Worm (Caenorhabditis elegans) whole organism, mixed stage, embryonic: ENCODE measurements around the gene ZK673.2.

Experiments used
- M03D4.4 ChIP-seq: sonication (generic microtip); optimal IDR thresholded peaks from 2 replicates; lab custom pipeline; 2017; ENCODE audit warnings: mild to moderate bottlenecking, missing genetic modification characterization, missing compliant biosample characterization
- bed-3 ChIP-seq: fragments of 200-800 bp; sonication (Bioruptor generic); optimal IDR thresholded peaks from 3 replicates; lab custom pipeline; 2018; ENCODE audit warnings: mild to moderate bottlenecking, missing genetic modification characterization, moderate library complexity, missing compliant biosample characterization
- blmp-1 ChIP-seq: fragments of 150-350 bp; optimal IDR thresholded peaks from 2 replicates; lab custom pipeline; 2014; ENCODE audit warnings: missing biosample characterization, missing genetic modification characterization
- ceh-39 ChIP-seq: fragments of 150-350 bp; optimal IDR thresholded peaks from 2 replicates; lab custom pipeline; 2014; ENCODE audit warnings: missing biosample characterization, missing genetic modification characterization
- ceh-43 ChIP-seq: fragments of 200-800 bp; sonication (Bioruptor generic); optimal IDR thresholded peaks from 2 replicates; lab custom pipeline; 2018; ENCODE audit warnings: mild to moderate bottlenecking, missing genetic modification characterization, moderate library complexity, missing compliant biosample characterization
- ceh-83 ChIP-seq: fragments of 200-800 bp; sonication (Bioruptor generic); optimal IDR thresholded peaks from 2 replicates; lab custom pipeline; 2018; ENCODE audit warnings: mild to moderate bottlenecking, missing genetic modification characterization, missing compliant biosample characterization
- ces-1 ChIP-seq: fragments of 150-350 bp; optimal IDR thresholded peaks from 2 replicates; lab custom pipeline; 2014; ENCODE audit warnings: missing biosample characterization, missing genetic modification reagents, missing genetic modification characterization
- cnd-1 ChIP-seq: fragments of 200-800 bp; sonication (Bioruptor generic); optimal IDR thresholded peaks from 2 replicates; lab custom pipeline; 2018; ENCODE audit warnings: mild to moderate bottlenecking, missing genetic modification characterization, missing compliant biosample characterization
- drap-1 ChIP-seq: fragments of 200-800 bp; sonication (Bioruptor generic); optimal IDR thresholded peaks from 3 replicates; lab custom pipeline; 2018; ENCODE audit warnings: mild to moderate bottlenecking, missing genetic modification characterization, missing compliant biosample characterization
- elt-1 ChIP-seq: sonication (generic microtip); optimal IDR thresholded peaks from 2 replicates; lab custom pipeline; 2017; ENCODE audit warnings: missing genetic modification characterization, mild to moderate bottlenecking, missing compliant biosample characterization, antibody characterized with exemption, moderate library complexity, borderline replicate concordance; ENCODE audit not compliant: insufficient read depth
- elt-3 ChIP-seq: fragments of 150-350 bp; optimal IDR thresholded peaks from 2 replicates; lab custom pipeline; 2014; ENCODE audit warnings: missing biosample characterization, missing genetic modification characterization
- flh-1 ChIP-seq: fragments of 200-800 bp; sonication (Bioruptor generic); optimal IDR thresholded peaks from 2 replicates; lab custom pipeline; 2018; ENCODE audit warnings: mild to moderate bottlenecking, missing genetic modification characterization, moderate library complexity, missing compliant biosample characterization
- ham-2 ChIP-seq: fragments of 200-800 bp; sonication (Bioruptor generic); optimal IDR thresholded peaks from 2 replicates; lab custom pipeline; 2018; ENCODE audit warnings: mild to moderate bottlenecking, missing genetic modification characterization, missing compliant biosample characterization
- lin-13 ChIP-seq: fragments of 150-350 bp; optimal IDR thresholded peaks from 2 replicates; lab custom pipeline; 2014; ENCODE audit warnings: missing biosample characterization, missing genetic modification characterization
- lin-32 ChIP-seq: fragments of 200-800 bp; sonication (Bioruptor generic); optimal IDR thresholded peaks from 2 replicates; lab custom pipeline; 2018; ENCODE audit warnings: mild to moderate bottlenecking, missing genetic modification characterization, missing compliant biosample characterization
- lsy-2 ChIP-seq: fragments of 150-350 bp; optimal IDR thresholded peaks from 2 replicates; lab custom pipeline; 2014; ENCODE audit warnings: missing biosample characterization, missing genetic modification characterization
- mab-5 ChIP-seq: fragments of 150-350 bp; optimal IDR thresholded peaks from 2 replicates; lab custom pipeline; 2014; ENCODE audit warnings: missing biosample characterization, missing genetic modification characterization
- mep-1 ChIP-seq: fragments of 150-350 bp; optimal IDR thresholded peaks from 2 replicates; lab custom pipeline; 2017; ENCODE audit warnings: missing biosample characterization, missing genetic modification reagents, missing genetic modification characterization, inconsistent platforms
- mls-2 ChIP-seq: sonication (generic microtip); optimal IDR thresholded peaks from 2 replicates; lab custom pipeline; 2016; ENCODE audit warnings: mild to moderate bottlenecking, missing genetic modification characterization, moderate library complexity, missing compliant biosample characterization
- nhr-12 ChIP-seq: fragments of 150-350 bp; optimal IDR thresholded peaks from 2 replicates; lab custom pipeline; 2014; ENCODE audit warnings: missing biosample characterization, missing genetic modification characterization
- nhr-28 ChIP-seq: fragments of 150-350 bp; optimal IDR thresholded peaks from 2 replicates; lab custom pipeline; 2014; ENCODE audit warnings: missing biosample characterization, missing genetic modification characterization
- nhr-76 ChIP-seq: sonication (generic microtip); optimal IDR thresholded peaks from 2 replicates; lab custom pipeline; 2017; ENCODE audit warnings: missing biosample characterization, missing genetic modification characterization
- sem-2 ChIP-seq: fragments of 200-800 bp; sonication (Bioruptor generic); optimal IDR thresholded peaks from 2 replicates; lab custom pipeline; 2018; ENCODE audit warnings: mild to moderate bottlenecking, missing genetic modification characterization, missing compliant biosample characterization
- snpc-4 ChIP-seq: fragments of 150-350 bp; optimal IDR thresholded peaks from 2 replicates; lab custom pipeline; 2014; ENCODE audit warnings: missing biosample characterization, missing genetic modification characterization
- tbx-8 ChIP-seq: fragments of 200-800 bp; sonication (Bioruptor generic); optimal IDR thresholded peaks from 2 replicates; lab custom pipeline; 2018; ENCODE audit warnings: mild to moderate bottlenecking, missing genetic modification characterization, moderate library complexity, missing compliant biosample characterization
- unc-120 ChIP-seq: sonication (generic microtip); optimal IDR thresholded peaks from 2 replicates; lab custom pipeline; 2017; ENCODE audit warnings: missing genetic modification characterization, missing compliant biosample characterization; ENCODE audit not compliant: poor library complexity, severe bottlenecking
- unc-39 ChIP-seq: fragments of 150-350 bp; optimal IDR thresholded peaks from 2 replicates; lab custom pipeline; 2014; ENCODE audit warnings: missing biosample characterization, missing genetic modification characterization
- unc-62 ChIP-seq: fragments of 150-350 bp; optimal IDR thresholded peaks from 2 replicates; lab custom pipeline; 2014; ENCODE audit warnings: missing biosample characterization, missing genetic modification reagents, missing genetic modification characterization
- zip-8 ChIP-seq: fragments of 150-350 bp; optimal IDR thresholded peaks from 2 replicates; lab custom pipeline; 2014; ENCODE audit warnings: missing biosample characterization, missing genetic modification characterization

Gene ZK673.2

ce11 chrII:10476959-10477358 is 28.9 kb downstream of the ZK673.2 start, which contains the start of gene ZK666.4:
Gene ZK666.4 (plus strand): TSS chrII:10477259.
- no peak for TF ChIP-seq nhr-28 (tag; lab: Kevin White, UChicago)
- no peak for TF ChIP-seq ceh-39 (tag; lab: Kevin White, UChicago)
- no peak for TF ChIP-seq nhr-76 (tag; lab: Kevin White, UChicago)
- TF ChIP-seq ces-1 (GFP tag; lab: Kevin White, UChicago) = no peak
- TF ChIP-seq mls-2 (tag; lab: Kevin White, UChicago) = no peak
- TF ChIP-seq nhr-12 = no peak
- no peak for TF ChIP-seq sem-2
- TF ChIP-seq bed-3 = no peak

- no peak for TF ChIP-seq ces-1 (GFP tag; lab: Kevin White, UChicago)
- TF ChIP-seq mep-1 (tag; lab: Kevin White, UChicago) = no peak
- TF ChIP-seq unc-120 (tag; lab: Kevin White, UChicago) = no peak
- no peak for TF ChIP-seq ceh-83
- TF ChIP-seq unc-39 (tag; lab: Kevin White, UChicago) = no peak
- no peak for TF ChIP-seq cnd-1
- TF ChIP-seq mls-2 (tag; lab: Kevin White, UChicago) = no peak
- no peak for TF ChIP-seq ceh-43 (GFP tag; lab: Kevin White, UChicago)
- TF ChIP-seq lin-32 (GFP tag; lab: Kevin White, UChicago) = no peak
- no peak for TF ChIP-seq blmp-1 (tag; lab: Kevin White, UChicago)
- no peak for TF ChIP-seq flh-1 (GFP tag; lab: Kevin White, UChicago)
- TF ChIP-seq ham-2 (GFP tag; lab: Kevin White, UChicago) = no peak
- no peak for TF ChIP-seq mab-5
- TF ChIP-seq elt-3 (tag; lab: Kevin White, UChicago) = no peak
- TF ChIP-seq ceh-39 (tag; lab: Kevin White, UChicago) = no peak
- TF ChIP-seq nhr-12 = no peak
- no peak for TF ChIP-seq nhr-28 (tag; lab: Kevin White, UChicago)
- TF ChIP-seq lsy-2 (tag; lab: Kevin White, UChicago) = no peak
- TF ChIP-seq snpc-4 (tag; lab: Kevin White, UChicago) = no peak
- TF ChIP-seq sem-2 = no peak
These were observed 31.3 kb downstream of the ZK673.2 start, which contains the start of gene clec-59 for ce11 chrII:10479348-10479747. Gene clec-59 (minus strand): TSS chrII:10479448.

- no peak for TF ChIP-seq elt-1 (tag; lab: Kevin White, UChicago)
- no peak for TF ChIP-seq tbx-8 (GFP tag; lab: Kevin White, UChicago)
- no peak for TF ChIP-seq elt-3 (tag; lab: Kevin White, UChicago)
- no peak for TF ChIP-seq sem-2
These were observed 32.0 kb downstream of the ZK673.2 start for ce11 chrII:10480043-10480442.

- TF ChIP-seq blmp-1 (tag; lab: Kevin White, UChicago) (no peak), elt-3 (tag; lab: Kevin White, UChicago) (no peak), cnd-1 (no peak)
- TF ChIP-seq, all 35 proteins: peak for 0
These were observed 33.9 kb downstream of the ZK673.2 start, which contains the start of the genes clec-60 and ZK666.11 for ce11 chrII:10481824-10482556. Gene clec-60 (minus strand): TSS chrII:10481874. Gene ZK666.11 (plus strand): TSS chrII:10482522.

- TF ChIP-seq tbx-8 (GFP tag; lab: Kevin White, UChicago) (no peak), mls-2 (tag; lab: Kevin White, UChicago) (no peak), mep-1 (tag; lab: Kevin White, UChicago) (no peak), mab-5 (no peak), lin-13 (no peak), flh-1 (GFP tag; lab: Kevin White, UChicago) (no peak), ces-1 (GFP tag; lab: Kevin White, UChicago) (no peak), nhr-76 (tag; lab: Kevin White, UChicago) (no peak), M03D4.4 (tag; lab: Kevin White, UChicago) (no peak), nhr-28 (tag; lab: Kevin White, UChicago) (no peak), ceh-39 (tag; lab: Kevin White, UChicago) (no peak), zip-8 (tag; lab: Kevin White, UChicago) (no peak), unc-62 (GFP tag; lab: Kevin White, UChicago) (no peak), drap-1 (GFP tag; lab: Kevin White, UChicago) (no peak), elt-1 (tag; lab: Kevin White, UChicago) (no peak)
These were observed 34.8 kb downstream of the ZK673.2 start for ce11 chrII:10482899-10483298.
